Fruit fly (Drosophila melanogaster): ENCODE results near the gene skd.

The skd gene

dm6 chr3L:21058651-21059050 is 31.4 kb upstream of the skd start (continued):
- TF ChIP-seq D19A (tag; optimal IDR thresholded peaks at IDR 0.05) (peak; percentile 13), ro (GFP tag; IDR thresholded peaks at IDR 0.05) (no peak), CG8478 (optimal IDR thresholded peaks at IDR 0.05) (no peak), yki (optimal IDR thresholded peaks at IDR 0.05) (peak; percentile 9), Ada2b (GFP tag; IDR thresholded peaks at IDR 0.05) (no peak), CG10543 (GFP tag; optimal IDR thresholded peaks at IDR 0.05) (peak; percentile 58), CG13287 (GFP tag; IDR thresholded peaks at IDR 0.05; ENCODE audit: partially characterized antibody) (peak; percentile 52; the same call in 1 of the 2 replicates), Opbp (GFP tag; IDR thresholded peaks at IDR 0.05; ENCODE audit: partially characterized antibody) (peak; percentile 59; the same call in 1 of the 3 replicates), wdn (GFP tag; IDR thresholded peaks at IDR 0.05) (no peak), NK7.1 (GFP tag; optimal IDR thresholded peaks at IDR 0.05) (no peak), CG7786 (GFP tag; optimal IDR thresholded peaks at IDR 0.05) (no peak), CG9797 (GFP tag; optimal IDR thresholded peaks at IDR 0.05) (no peak), toy (GFP tag; IDR thresholded peaks at IDR 0.05) (no peak), CG15696 (tag; optimal IDR thresholded peaks at IDR 0.05) (no peak), CG8089 (GFP tag; optimal IDR thresholded peaks at IDR 0.05) (no peak), sd (tag; optimal IDR thresholded peaks at IDR 0.05) (peak; percentile 23), Scr (GFP tag; IDR thresholded peaks at IDR 0.05; ENCODE audit: partially characterized antibody) (no peak), zen2 (GFP tag; IDR thresholded peaks at IDR 0.05; ENCODE audit: partially characterized antibody) (no peak), trem (tag; optimal IDR thresholded peaks at IDR 0.05) (no peak), da (GFP tag; optimal IDR thresholded peaks at IDR 0.05) (no peak), Hey (tag; optimal IDR thresholded peaks at IDR 0.05) (no peak), Mad (GFP tag; optimal IDR thresholded peaks at IDR 0.05) (no peak), sisA (GFP tag; IDR thresholded peaks at IDR 0.05) (no peak), CG3838 (GFP tag; optimal IDR thresholded peaks at IDR 0.05) (no peak), NFAT (GFP tag; IDR thresholded peaks at IDR 0.05) (peak; percentile 60; the same call in 1 of the 2 replicates), Ravus (GFP tag; IDR thresholded peaks at IDR 0.05) (no peak), wek (GFP tag; optimal IDR thresholded peaks at IDR 0.05) (peak; percentile 1), ham (GFP tag; IDR thresholded peaks at IDR 0.05) (no peak), CG2875 (GFP tag; optimal IDR thresholded peaks at IDR 0.05) (peak; percentile 4), sc (optimal IDR thresholded peaks at IDR 0.05) (no peak), sc (GFP tag; optimal IDR thresholded peaks at IDR 0.05) (no peak), zfh1 (GFP tag; IDR thresholded peaks at IDR 0.05) (0 out of 3 replicates have a peak, but pooled peaks have one; percentile 10), Dll (GFP tag; IDR thresholded peaks at IDR 0.05; ENCODE audit: partially characterized antibody) (no peak), CG18764 (GFP tag; optimal IDR thresholded peaks at IDR 0.05) (no peak), Ets65A (GFP tag) (no peak), ash1 (GFP tag; optimal IDR thresholded peaks at IDR 0.05) (no peak), CG2129 (GFP tag; IDR thresholded peaks at IDR 0.05; ENCODE audit: partially characterized antibody) (no peak), Hmr (GFP tag; optimal IDR thresholded peaks at IDR 0.05) (peak; percentile 29), CG4707 (GFP tag; optimal IDR thresholded peaks at IDR 0.05) (no peak), CG5245 (GFP tag; optimal IDR thresholded peaks at IDR 0.05) (no peak), tna (GFP tag; IDR thresholded peaks at IDR 0.05; ENCODE audit: partially characterized antibody) (peak; percentile 14; the same call in 1 of the 2 replicates), kah (GFP tag; optimal IDR thresholded peaks at IDR 0.05) (peak; percentile 23), CG8290 (GFP tag; optimal IDR thresholded peaks at IDR 0.05) (no peak), CG8290 (tag; optimal IDR thresholded peaks at IDR 0.05) (peak in 1 of 2 experiments; percentile 62), CG1647 (GFP tag; optimal IDR thresholded peaks at IDR 0.05) (no peak), Oli (tag; optimal IDR thresholded peaks at IDR 0.05) (no peak), CG9932 (GFP tag; IDR thresholded peaks at IDR 0.05) (no peak), CG17328 (GFP tag; IDR thresholded peaks at IDR 0.05) (0 out of 2 replicates have a peak, but pooled peaks have one; percentile 7), CG31388 (GFP tag; optimal IDR thresholded peaks at IDR 0.05) (no peak), CG32767 (GFP tag; IDR thresholded peaks at IDR 0.05) (no peak), NC2α (GFP tag; optimal IDR thresholded peaks at IDR 0.05) (no peak), CG16813 (GFP tag; IDR thresholded peaks at IDR 0.05; ENCODE audit: partially characterized antibody) (no peak), btn (GFP tag; optimal IDR thresholded peaks at IDR 0.05) (no peak)
